Worm (Caenorhabditis elegans): Measurements from ENCODE around the gene C01G10.14.

C01G10.14 gene

ce11 chrV:15069435-15069985 lies 36.2 kb downstream of the C01G10.14 start:
- no peak for TF ChIP-seq ztf-11 (tag; optimal IDR thresholded peaks at IDR 0.05)
- no peak for TF ChIP-seq ceh-44 (GFP tag; IDR thresholded peaks at IDR 0.05)
- no peak for TF ChIP-seq madf-9 (GFP tag; conservative IDR thresholded peaks at IDR 0.05)
- no peak for TF ChIP-seq dmd-9 (GFP tag; IDR thresholded peaks at IDR 0.05)
- TF ChIP-seq lsy-2 (tag; optimal IDR thresholded peaks at IDR 0.05): peak in 1 of 2 experiments; percentile 61
- TF ChIP-seq ZK546.5 (tag; optimal IDR thresholded peaks at IDR 0.05): no peak
- no peak for TF ChIP-seq php-3 (GFP tag; IDR thresholded peaks at IDR 0.05)
- TF ChIP-seq fkh-10 (GFP tag; optimal IDR thresholded peaks at IDR 0.05): peak; percentile 14

- TF ChIP-seq nhr-28 (tag; optimal IDR thresholded peaks at IDR 0.05): no peak
- TF ChIP-seq lin-1 (GFP tag; IDR thresholded peaks at IDR 0.05): no peak
- no peak for TF ChIP-seq ceh-44 (GFP tag; IDR thresholded peaks at IDR 0.05)
- no peak for TF ChIP-seq R02D3.7 (tag; optimal IDR thresholded peaks at IDR 0.05)
- no peak for TF ChIP-seq nhr-237 (tag; optimal IDR thresholded peaks at IDR 0.05)
- TF ChIP-seq ceh-82 (tag; optimal IDR thresholded peaks at IDR 0.05): no peak
- no peak for TF ChIP-seq dpl-1 (GFP tag; optimal IDR thresholded peaks at IDR 0.05)
- TF ChIP-seq nhr-48 (tag; optimal IDR thresholded peaks at IDR 0.05): no peak
- TF ChIP-seq zip-2 (tag; optimal IDR thresholded peaks at IDR 0.05): no peak
- no peak for TF ChIP-seq cey-2 (tag; optimal IDR thresholded peaks at IDR 0.05; ENCODE audit: borderline replicate concordance, insufficient read depth)
These were observed 37.4 kb downstream of the C01G10.14 start, which contains the start of gene dnj-3 for ce11 chrV:15068378-15068777. dnj-3 (plus strand) TSS chrV:15068678.

ce11 chrV:15067165-15067564 lies 38.6 kb downstream of the C01G10.14 start, which contains the start of gene C25D7.10:
C25D7.10 (plus strand) TSS chrV:15067465.
- peak; percentile 27; the same call in 1 of the 2 replicates for TF ChIP-seq lin-38 (GFP tag; IDR thresholded peaks at IDR 0.05)
- TF ChIP-seq ceh-44 (GFP tag; IDR thresholded peaks at IDR 0.05): no peak

ce11 chrV:15065837-15066348 lies 39.9 kb downstream of the C01G10.14 start, which contains the start of gene otub-1:
otub-1 (plus strand) TSS chrV:15066298.
- TF ChIP-seq unc-62 (GFP tag; optimal IDR thresholded peaks at IDR 0.05 in 1 of 2) (peak in 1 of 2 experiments; percentile 47), unc-62 (tag; optimal IDR thresholded peaks at IDR 0.05) (no peak), daf-16 (GFP tag; optimal IDR thresholded peaks at IDR 0.05) (no peak), daf-16 (tag; optimal IDR thresholded peaks at IDR 0.05) (peak; percentile 1), aha-1 (tag) (peak; percentile 81), ceh-82 (tag; optimal IDR thresholded peaks at IDR 0.05) (no peak), lim-7 (GFP tag; IDR thresholded peaks at IDR 0.05) (no peak), unc-130 (GFP tag; optimal IDR thresholded peaks at IDR 0.05) (peak; percentile 75)

ce11 chrV:15065068-15065744 lies 40.5 kb downstream of the C01G10.14 start, which contains the start of gene C25D7.9:
C25D7.9 (plus strand) TSS chrV:15065135.
- TF ChIP-seq ZK337.2 (GFP tag; IDR thresholded peaks at IDR 0.05) (no peak), dpl-1 (GFP tag; optimal IDR thresholded peaks at IDR 0.05) (peak; percentile 31), duxl-1 (tag; optimal IDR thresholded peaks at IDR 0.05; ENCODE audit: poor library complexity) (no peak), lin-29 (GFP tag; IDR thresholded peaks at IDR 0.05) (no peak), F49E8.2 (tag; optimal IDR thresholded peaks at IDR 0.05; ENCODE audit: borderline replicate concordance) (no peak), mxl-3 (GFP tag; optimal IDR thresholded peaks at IDR 0.05) (no peak), mxl-2 (GFP tag; conservative IDR thresholded peaks at IDR 0.05) (no peak), snpc-4 (tag; optimal IDR thresholded peaks at IDR 0.05) (no peak), nhr-48 (tag; optimal IDR thresholded peaks at IDR 0.05) (no peak), tag-97 (GFP tag; IDR thresholded peaks at IDR 0.05) (no peak), php-3 (GFP tag; IDR thresholded peaks at IDR 0.05) (no peak), nhr-41 (GFP tag; IDR thresholded peaks at IDR 0.05) (no peak), ama-1 (optimal IDR thresholded peaks at IDR 0.05) (no peak), R02D3.7 (tag; optimal IDR thresholded peaks at IDR 0.05) (no peak), zag-1 (tag; optimal IDR thresholded peaks at IDR 0.05) (no peak), zfp-3 (GFP tag; conservative IDR thresholded peaks at IDR 0.05) (no peak), lin-38 (GFP tag; IDR thresholded peaks at IDR 0.05) (0 out of 2 replicates have a peak, but pooled peaks have one; percentile 7), ctbp-1 (GFP tag; IDR thresholded peaks at IDR 0.05) (no peak), Y5F2A.4 (GFP tag; optimal IDR thresholded peaks at IDR 0.05) (no peak), F44E2.7 (GFP tag; IDR thresholded peaks at IDR 0.05) (no peak), lir-3 (tag; optimal IDR thresholded peaks at IDR 0.05) (no peak), set-16 (GFP tag; IDR thresholded peaks at IDR 0.05) (peak; percentile 52), nhr-76 (tag; optimal IDR thresholded peaks at IDR 0.05) (no peak)
